Fruit fly (Drosophila melanogaster) whole organism, embryonic: ENCODE results near the gene beta4GalT7.

Experiments
- CG10462 ChIP-seq: fragments of 200-800 bp; sonication (Bioruptor generic); optimal IDR thresholded peaks from 2 replicates; lab custom pipeline; 2016; ENCODE audit warnings: missing biosample characterization, missing genetic modification characterization
- CG10979 ChIP-seq: fragments of 200-800 bp; sonication (Bioruptor generic); optimal IDR thresholded peaks from 2 replicates; lab custom pipeline; 2018; ENCODE audit warnings: missing biosample characterization, mild to moderate bottlenecking, missing genetic modification characterization, moderate library complexity
- CG12942 ChIP-seq: fragments of 200-800 bp; sonication (Bioruptor generic); optimal IDR thresholded peaks from 3 replicates; lab custom pipeline; 2016; ENCODE audit warnings: missing biosample characterization, missing genetic modification characterization
- CG13287 ChIP-seq: fragments of 200-800 bp; sonication (Bioruptor generic); IDR thresholded peaks from 2 replicates; pipeline ENCODE4 v1.3.6; 2022; ENCODE audit warnings: missing biosample characterization, missing genetic modification characterization; ENCODE audit not compliant: partially characterized antibody
- CG14014 ChIP-seq: fragments of 200-800 bp; sonication (Bioruptor generic); IDR thresholded peaks from 2 replicates; pipeline ENCODE4 v1.3.6; 2022; ENCODE audit warnings: missing biosample characterization, missing genetic modification characterization
- CG14710 ChIP-seq: fragments of 200-800 bp; sonication (Bioruptor generic); optimal IDR thresholded peaks from 3 replicates; lab custom pipeline; 2019; ENCODE audit warnings: missing biosample characterization, mild to moderate bottlenecking, missing genetic modification characterization, moderate library complexity
- CG17328 ChIP-seq: fragments of 200-800 bp; sonication (Bioruptor generic); IDR thresholded peaks from 2 replicates; pipeline ENCODE4 v1.3.6; 2022; ENCODE audit warnings: missing biosample characterization, missing genetic modification characterization
- CG18599 ChIP-seq: fragments of 200-800 bp; sonication (Bioruptor generic); optimal IDR thresholded peaks from 3 replicates; lab custom pipeline; 2017; ENCODE audit warnings: missing biosample characterization, missing genetic modification characterization, mild to moderate bottlenecking, moderate library complexity, missing genetic modification reagents
- CG2678 ChIP-seq: fragments of 200-800 bp; sonication (Bioruptor generic); optimal IDR thresholded peaks from 3 replicates; lab custom pipeline; 2019; ENCODE audit warnings: missing biosample characterization, mild to moderate bottlenecking, missing genetic modification characterization, moderate library complexity
- CG2712 ChIP-seq: fragments of 200-800 bp; optimal IDR thresholded peaks from 3 replicates; lab custom pipeline; 2019; ENCODE audit warnings: missing biosample characterization, mild to moderate bottlenecking, missing genetic modification characterization, moderate library complexity
- CG30403 ChIP-seq: fragments of 200-800 bp; sonication (Bioruptor generic); optimal IDR thresholded peaks from 3 replicates; lab custom pipeline; 2016; ENCODE audit warnings: missing biosample characterization, missing genetic modification characterization
- CG32772 ChIP-seq: fragments of 200-800 bp; sonication (Bioruptor generic); IDR thresholded peaks from 2 replicates; pipeline ENCODE4 v1.3.6; 2022; ENCODE audit warnings: missing biosample characterization, missing genetic modification characterization
- CG33557 ChIP-seq: fragments of 200-800 bp; sonication (Bioruptor generic); optimal IDR thresholded peaks from 2 replicates; lab custom pipeline; 2019; ENCODE audit warnings: missing biosample characterization, mild to moderate bottlenecking, missing genetic modification characterization, moderate library complexity
- CG34422 ChIP-seq: fragments of 200-800 bp; sonication (Bioruptor generic); IDR thresholded peaks from 3 replicates; pipeline ENCODE4 v1.3.6; 2022; ENCODE audit warnings: missing biosample characterization, missing genetic modification characterization
- CG3838 ChIP-seq: fragments of 200-800 bp; sonication (Bioruptor generic); optimal IDR thresholded peaks from 3 replicates; lab custom pipeline; 2016; ENCODE audit warnings: missing biosample characterization, missing genetic modification characterization
- CG3995 ChIP-seq: fragments of 200-800 bp; sonication (Bioruptor generic); optimal IDR thresholded peaks from 3 replicates; lab custom pipeline; 2016; ENCODE audit warnings: missing biosample characterization, missing genetic modification characterization
- CG6689 ChIP-seq: fragments of 200-800 bp; sonication (Bioruptor generic); IDR thresholded peaks from 2 replicates; pipeline ENCODE4 v1.3.6; 2022; ENCODE audit warnings: missing biosample characterization, missing genetic modification characterization
- CG6791 ChIP-seq: fragments of 200-800 bp; sonication (Bioruptor generic); IDR thresholded peaks from 3 replicates; pipeline ENCODE4 v1.3.6; 2022; ENCODE audit warnings: missing biosample characterization, missing genetic modification characterization; ENCODE audit not compliant: partially characterized antibody
- CG9727 ChIP-seq: fragments of 200-800 bp; sonication (Bioruptor generic); optimal IDR thresholded peaks from 3 replicates; lab custom pipeline; 2017; ENCODE audit warnings: missing biosample characterization, mild to moderate bottlenecking, missing genetic modification characterization
- Camta ChIP-seq: fragments of 200-800 bp; sonication (Bioruptor generic); optimal IDR thresholded peaks from 2 replicates; lab custom pipeline; 2016; ENCODE audit warnings: missing biosample characterization, missing genetic modification characterization
- HLH4C ChIP-seq: fragments of 200-800 bp; sonication (Bioruptor generic); IDR thresholded peaks from 3 replicates; pipeline ENCODE4 v1.3.6; 2022; ENCODE audit warnings: missing biosample characterization, missing genetic modification characterization; ENCODE audit not compliant: partially characterized antibody
- Hand ChIP-seq: fragments of 200-800 bp; sonication (Bioruptor generic); optimal IDR thresholded peaks from 2 replicates; lab custom pipeline; 2017; ENCODE audit warnings: mild to moderate bottlenecking, missing biosample characterization, missing genetic modification reagents, missing genetic modification characterization
- Meics ChIP-seq: fragments of 200-800 bp; sonication (Bioruptor generic); optimal IDR thresholded peaks from 2 replicates; lab custom pipeline; 2017; ENCODE audit warnings: missing biosample characterization, mild to moderate bottlenecking, missing genetic modification characterization
- PHDP ChIP-seq: fragments of 200-800 bp; sonication (Bioruptor generic); optimal IDR thresholded peaks from 3 replicates; lab custom pipeline; 2018; ENCODE audit warnings: missing biosample characterization, mild to moderate bottlenecking, missing genetic modification characterization, moderate library complexity
- Vsx1 ChIP-seq: fragments of 200-800 bp; sonication (Bioruptor generic); optimal IDR thresholded peaks from 2 replicates; lab custom pipeline; 2017; ENCODE audit warnings: missing biosample characterization, mild to moderate bottlenecking, missing genetic modification characterization, missing genetic modification reagents
- ash1 ChIP-seq: fragments of 200-800 bp; sonication (Bioruptor generic); optimal IDR thresholded peaks from 2 replicates; lab custom pipeline; 2018; ENCODE audit warnings: missing biosample characterization, mild to moderate bottlenecking, missing genetic modification characterization
- bcd ChIP-seq: fragments of 200-800 bp; sonication (Bioruptor generic); optimal IDR thresholded peaks from 2 replicates; lab custom pipeline; 2017; ENCODE audit warnings: missing biosample characterization, mild to moderate bottlenecking, missing genetic modification characterization
- ci ChIP-seq: fragments of 200-800 bp; sonication (Bioruptor generic); IDR thresholded peaks from 3 replicates; pipeline ENCODE4 v1.3.6; 2022; ENCODE audit warnings: missing biosample characterization, missing genetic modification characterization
- ems ChIP-seq: fragments of 200-800 bp; sonication (Bioruptor generic); optimal IDR thresholded peaks from 3 replicates; lab custom pipeline; 2016; ENCODE audit warnings: missing biosample characterization, missing genetic modification characterization
- exex ChIP-seq: fragments of 200-800 bp; sonication (Bioruptor generic); optimal IDR thresholded peaks from 4 replicates; lab custom pipeline; 2018; ENCODE audit warnings: missing biosample characterization, mild to moderate bottlenecking, missing genetic modification characterization, moderate library complexity
- gcm ChIP-seq: fragments of 200-800 bp; sonication (Bioruptor generic); optimal IDR thresholded peaks from 2 replicates; lab custom pipeline; 2019; ENCODE audit warnings: missing biosample characterization, mild to moderate bottlenecking, missing genetic modification characterization, moderate library complexity
- grn ChIP-seq: fragments of 200-800 bp; sonication (Bioruptor generic); optimal IDR thresholded peaks from 3 replicates; lab custom pipeline; 2017; ENCODE audit warnings: missing biosample characterization, missing genetic modification characterization
- gsb ChIP-seq: fragments of 200-800 bp; sonication (Bioruptor generic); IDR thresholded peaks from 2 replicates; pipeline ENCODE4 v1.3.6; 2022; ENCODE audit warnings: missing biosample characterization, missing genetic modification characterization
- hkb ChIP-seq, 2 experiments: fragments of 200-800 bp in 1 of 2; fragments of >200 bp in 1 of 2; sonication (Bioruptor generic) in 1 of 2; IDR thresholded peaks in 1 of 2; optimal IDR thresholded peaks in 1 of 2; 2 replicates each; pipeline versions ENCODE4 v1.3.6 to Lab custom; 2017 to 2022; ENCODE audit warnings: missing biosample characterization in 1 of 2, missing genetic modification characterization in 1 of 2
- inv ChIP-seq: fragments of 200-800 bp; sonication (Bioruptor generic); IDR thresholded peaks from 2 replicates; pipeline ENCODE4 v1.3.6; 2022; ENCODE audit warnings: missing biosample characterization, missing genetic modification characterization; ENCODE audit not compliant: partially characterized antibody
- lola ChIP-seq, 3 experiments: fragments of >200 bp in 2 of 3; fragments of 200-800 bp in 1 of 3; sonication (Bioruptor generic) in 1 of 3; optimal IDR thresholded peaks; 2 replicates each; lab custom pipeline; 2017 to 2019; ENCODE audit warnings: missing biosample characterization in 3 of 3, missing genetic modification characterization in 3 of 3, mild to moderate bottlenecking in 1 of 3, moderate library complexity in 1 of 3
- luna ChIP-seq: fragments of 200-800 bp; sonication (Bioruptor generic); optimal IDR thresholded peaks from 2 replicates; lab custom pipeline; 2016; ENCODE audit warnings: missing biosample characterization, missing genetic modification characterization
- odd ChIP-seq: fragments of 200-800 bp; sonication (Bioruptor generic); optimal IDR thresholded peaks from 2 replicates; lab custom pipeline; 2017; ENCODE audit warnings: missing biosample characterization, mild to moderate bottlenecking, missing genetic modification characterization
- pan ChIP-seq, 4 experiments: fragments of >200 bp in 3 of 4; fragments of 200-800 bp in 1 of 4; sonication (Bioruptor generic) in 1 of 4; optimal IDR thresholded peaks in 3 of 4; IDR thresholded peaks in 1 of 4; 2 replicates each; pipeline versions ENCODE4 v1.3.6 to Lab custom; 2017 to 2022; ENCODE audit warnings: missing biosample characterization in 2 of 4, missing genetic modification characterization in 2 of 4, mixed read lengths in 1 of 4
- phol ChIP-seq: fragments of 200-800 bp; sonication (Bioruptor generic); optimal IDR thresholded peaks from 3 replicates; lab custom pipeline; 2018; ENCODE audit warnings: missing biosample characterization, mild to moderate bottlenecking, missing genetic modification characterization, moderate library complexity
- sens-2 ChIP-seq: fragments of 200-800 bp; sonication (Bioruptor generic); IDR thresholded peaks from 2 replicates; pipeline ENCODE4 v1.3.6; 2022; ENCODE audit warnings: missing biosample characterization, missing genetic modification characterization
- sisA ChIP-seq: fragments of 200-800 bp; sonication (Bioruptor generic); IDR thresholded peaks from 2 replicates; pipeline ENCODE4 v1.3.6; 2022; ENCODE audit warnings: missing biosample characterization, missing genetic modification characterization
- slbo ChIP-seq: fragments of 200-800 bp; sonication (Bioruptor generic); IDR thresholded peaks from 2 replicates; pipeline ENCODE4 v1.3.6; 2022; ENCODE audit warnings: missing biosample characterization, missing genetic modification characterization
- so ChIP-seq: fragments of 200-800 bp; sonication (Bioruptor generic); IDR thresholded peaks from 3 replicates; pipeline ENCODE4 v1.3.6; 2022; ENCODE audit warnings: missing biosample characterization, missing genetic modification characterization
- stwl ChIP-seq: fragments of 200-800 bp; sonication (Bioruptor generic); optimal IDR thresholded peaks from 3 replicates; lab custom pipeline; 2018; ENCODE audit warnings: missing biosample characterization, mild to moderate bottlenecking, missing genetic modification characterization, moderate library complexity
- tio ChIP-seq: fragments of 200-800 bp; sonication (Bioruptor generic); optimal IDR thresholded peaks from 2 replicates; lab custom pipeline; 2017; ENCODE audit warnings: missing biosample characterization, missing genetic modification characterization, inconsistent platforms
- trh ChIP-seq: fragments of 200-800 bp; sonication (Bioruptor generic); optimal IDR thresholded peaks from 2 replicates; lab custom pipeline; 2016; ENCODE audit warnings: missing biosample characterization, missing genetic modification characterization
- vfl ChIP-seq: fragments of 200-800 bp; sonication (Bioruptor generic); optimal IDR thresholded peaks from 2 replicates; lab custom pipeline; 2016; ENCODE audit warnings: missing biosample characterization, missing genetic modification characterization
- yki ChIP-seq: fragments of >200 bp; optimal IDR thresholded peaks from 3 replicates; lab custom pipeline; 2018
- zfh2 ChIP-seq: fragments of 200-800 bp; sonication (Bioruptor generic); optimal IDR thresholded peaks from 2 replicates; lab custom pipeline; 2016; ENCODE audit warnings: missing biosample characterization, missing genetic modification characterization

The beta4GalT7 gene

DNA sequence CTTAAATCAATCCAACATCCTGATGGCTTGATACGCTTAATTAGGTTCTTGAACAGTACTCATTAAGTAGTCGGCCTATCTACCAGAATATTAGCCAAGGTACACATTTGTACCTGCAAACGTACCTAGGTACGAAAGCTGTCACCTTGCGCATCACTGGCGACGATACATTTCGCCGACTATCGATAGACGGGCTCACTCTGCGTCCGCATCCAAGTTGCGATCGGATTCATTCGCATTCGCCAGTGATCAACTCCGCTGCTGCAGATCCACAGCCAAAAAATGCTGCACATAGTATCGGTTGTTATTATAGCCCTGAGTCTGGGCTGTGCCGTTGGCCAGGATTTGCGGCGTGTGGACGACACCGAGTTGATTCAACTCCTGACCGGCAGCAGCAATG lies 24.4 kb downstream of the beta4GalT7 start, which contains the start of gene CG11790 (continued):
- no peak for TF ChIP-seq Vsx1 (GFP tag; lab: Kevin White, UChicago)
- no peak for TF ChIP-seq CG2678 (tag; lab: Kevin White, UChicago)
- TF ChIP-seq luna: no peak
- TF ChIP-seq ems: no peak
- no peak for TF ChIP-seq sens-2 (GFP tag; lab: Robert Waterston, UW)
- TF ChIP-seq odd (GFP tag; lab: Kevin White, UChicago): no peak
- no peak for TF ChIP-seq CG3838
- TF ChIP-seq Hand (GFP tag; lab: Kevin White, UChicago): no peak
- TF ChIP-seq pan (optimal IDR thresholded peaks at IDR 0.05; lab: Kevin White, UChicago): no peak
- TF ChIP-seq pan (GFP tag; optimal IDR thresholded peaks at IDR 0.05 in 1 of 2, IDR thresholded peaks at IDR 0.05 in 1 of 2): no peak
- TF ChIP-seq trh: no peak
- peak; percentile 38 for TF ChIP-seq stwl (tag; lab: Kevin White, UChicago)
- TF ChIP-seq gsb (GFP tag; lab: Robert Waterston, UW): no peak
- peak; percentile 4 for TF ChIP-seq PHDP (tag; lab: Kevin White, UChicago)
- peak; percentile 72 for TF ChIP-seq HLH4C (GFP tag; lab: Robert Waterston, UW)
- TF ChIP-seq CG30403 (GFP tag; lab: Kevin White, UChicago): no peak
- TF ChIP-seq CG32772: no peak
- TF ChIP-seq slbo (GFP tag; lab: Robert Waterston, UW): no peak
- no peak for TF ChIP-seq vfl (GFP tag; lab: Kevin White, UChicago)
- peak; percentile 87 for TF ChIP-seq CG3995 (GFP tag; lab: Kevin White, UChicago)
- TF ChIP-seq CG14014: 0 out of 2 replicates have a peak, but pooled peaks have one; percentile 26
- TF ChIP-seq ash1: no peak
- TF ChIP-seq lola (GFP tag; optimal IDR thresholded peaks at IDR 0.05; lab: Kevin White, UChicago): no peak
- no peak for TF ChIP-seq CG9727
- TF ChIP-seq CG34422 (GFP tag; lab: Robert Waterston, UW): no peak
- TF ChIP-seq bcd (GFP tag; lab: Kevin White, UChicago): no peak
- no peak for TF ChIP-seq hkb (optimal IDR thresholded peaks at IDR 0.05; lab: Kevin White, UChicago)
- 0 out of 2 replicates have a peak, but pooled peaks have one; percentile 12 for TF ChIP-seq hkb (GFP tag; IDR thresholded peaks at IDR 0.05; lab: Robert Waterston, UW)
- no peak for TF ChIP-seq exex
- no peak for TF ChIP-seq sisA (GFP tag; lab: Robert Waterston, UW)
- TF ChIP-seq so (GFP tag; lab: Robert Waterston, UW): peak; percentile 47; the same call in 1 of the 3 replicates
- no peak for TF ChIP-seq CG10979 (tag; lab: Kevin White, UChicago)
- TF ChIP-seq CG12942 (GFP tag; lab: Kevin White, UChicago): no peak
- TF ChIP-seq CG18599 (GFP tag; lab: Kevin White, UChicago): no peak
- no peak for TF ChIP-seq Meics
- TF ChIP-seq CG14710 (tag; lab: Kevin White, UChicago): no peak
- TF ChIP-seq CG17328: no peak
- TF ChIP-seq yki: no peak
- TF ChIP-seq CG2712 (tag; lab: Kevin White, UChicago): no peak
- no peak for TF ChIP-seq tio (GFP tag; lab: Kevin White, UChicago)
- TF ChIP-seq CG6689 (GFP tag; lab: Robert Waterston, UW): no peak
- no peak for TF ChIP-seq gcm
- peak; percentile 51; the same call in 1 of the 2 replicates for TF ChIP-seq inv (GFP tag; lab: Robert Waterston, UW)
- TF ChIP-seq grn: no peak
- peak; percentile 59; the same call in 2 of the 3 replicates for TF ChIP-seq ci (GFP tag; lab: Robert Waterston, UW)
- TF ChIP-seq CG33557 (GFP tag; lab: Kevin White, UChicago): no peak
- TF ChIP-seq CG10462: no peak
- peak; percentile 88 for TF ChIP-seq CG13287 (GFP tag; lab: Robert Waterston, UW)
- TF ChIP-seq Camta (GFP tag; lab: Kevin White, UChicago): no peak
- peak; percentile 83 for TF ChIP-seq CG6791 (GFP tag; lab: Robert Waterston, UW)
- peak; percentile 2 for TF ChIP-seq zfh2
- TF ChIP-seq phol (tag; lab: Kevin White, UChicago): no peak
